Worm (Caenorhabditis elegans): ENCODE data around the gene B0272.4.

ce11 chrX:9397401-9397800 is 30.8 kb upstream of the B0272.4 start, which contains the start of gene fln-2:
- TF ChIP-seq mep-1 (tag; optimal IDR thresholded peaks at IDR 0.05) (no peak), ces-1 (GFP tag; optimal IDR thresholded peaks at IDR 0.05) (no peak), nhr-28 (tag; optimal IDR thresholded peaks at IDR 0.05) (no peak), ztf-11 (tag; optimal IDR thresholded peaks at IDR 0.05) (no peak), ama-1 (optimal IDR thresholded peaks at IDR 0.05) (no peak), ceh-82 (tag; optimal IDR thresholded peaks at IDR 0.05) (no peak), nhr-77 (tag; optimal IDR thresholded peaks at IDR 0.05) (no peak), lin-15B (tag; optimal IDR thresholded peaks at IDR 0.05) (no peak), F16B12.6 (tag; optimal IDR thresholded peaks at IDR 0.05) (no peak)

Data from whole organism, L1 larva.